Fruit fly (Drosophila melanogaster) Kc167 (cell line): ENCODE measurements around the gene CG15764.

Experiments used
- Myc ChIP-seq: fragments of >200 bp; optimal IDR thresholded peaks from 2 replicates; lab custom pipeline; 2017; ENCODE audit warnings: missing external identifiers
- Sin3A ChIP-seq: fragments of >200 bp; optimal IDR thresholded peaks from 2 replicates; lab custom pipeline; 2018; ENCODE audit warnings: missing external identifiers
- h ChIP-seq: fragments of >200 bp; optimal IDR thresholded peaks from 3 replicates; lab custom pipeline; 2018; ENCODE audit warnings: missing external identifiers
- insv ChIP-seq: fragments of >200 bp; optimal IDR thresholded peaks from 3 replicates; lab custom pipeline; 2018; ENCODE audit warnings: missing external identifiers
- psq ChIP-seq: fragments of >200 bp; optimal IDR thresholded peaks from 2 replicates; lab custom pipeline; 2017; ENCODE audit warnings: missing external identifiers
- ttk ChIP-seq: sonication (Bioruptor generic); optimal IDR thresholded peaks from 2 replicates; lab custom pipeline; 2017; ENCODE audit warnings: missing external identifiers

Gene CG15764

dm6 chrX:5894529-5895487 lies 25.9 kb downstream of the CG15764 start:
- TF ChIP-seq Sin3A (lab: Kevin White, UChicago): no peak
- TF ChIP-seq insv (lab: Kevin White, UChicago): no peak
- no peak for TF ChIP-seq psq (lab: Kevin White, UChicago)
- no peak for TF ChIP-seq h (lab: Kevin White, UChicago)
- no peak for TF ChIP-seq Myc (lab: Kevin White, UChicago)
- TF ChIP-seq ttk (lab: Kevin White, UChicago): no peak

dm6 chrX:5895821-5896550 lies 27.1 kb downstream of the CG15764 start:
- TF ChIP-seq h (lab: Kevin White, UChicago) (no peak), Sin3A (lab: Kevin White, UChicago) (no peak), ttk (lab: Kevin White, UChicago) (no peak), psq (lab: Kevin White, UChicago) (no peak)

- TF ChIP-seq h (lab: Kevin White, UChicago) (no peak), Sin3A (lab: Kevin White, UChicago) (no peak), Myc (lab: Kevin White, UChicago) (no peak), ttk (lab: Kevin White, UChicago) (no peak), psq (lab: Kevin White, UChicago) (no peak), insv (lab: Kevin White, UChicago) (no peak)
These were observed 28.2 kb downstream of the CG15764 start for dm6 chrX:5896809-5897700.

dm6 chrX:5899241-5900145 lies 30.6 kb downstream of the CG15764 start:
- TF ChIP-seq insv (lab: Kevin White, UChicago) (no peak), h (lab: Kevin White, UChicago) (no peak), Sin3A (lab: Kevin White, UChicago) (no peak), psq (lab: Kevin White, UChicago) (no peak), Myc (lab: Kevin White, UChicago) (no peak), ttk (lab: Kevin White, UChicago) (no peak)

- no peak for TF ChIP-seq h (lab: Kevin White, UChicago)
- TF ChIP-seq Sin3A (lab: Kevin White, UChicago): no peak
- no peak for TF ChIP-seq ttk (lab: Kevin White, UChicago)
- TF ChIP-seq Myc (lab: Kevin White, UChicago): no peak
- TF ChIP-seq insv (lab: Kevin White, UChicago): no peak
- no peak for TF ChIP-seq psq (lab: Kevin White, UChicago)
These were observed 31.5 kb downstream of the CG15764 start, which contains the start of gene Act5C for dm6 chrX:5900146-5901093. Act5C (plus strand) TSS chrX:5900861.

dm6 chrX:5901628-5902213 lies 32.8 kb downstream of the CG15764 start:
- TF ChIP-seq Sin3A (lab: Kevin White, UChicago) (no peak), insv (lab: Kevin White, UChicago) (no peak), ttk (lab: Kevin White, UChicago) (no peak), psq (lab: Kevin White, UChicago) (no peak)

dm6 chrX:5902701-5903100 lies 33.8 kb downstream of the CG15764 start:
- TF ChIP-seq h (lab: Kevin White, UChicago) (no peak), insv (lab: Kevin White, UChicago) (no peak), psq (lab: Kevin White, UChicago) (no peak), Myc (lab: Kevin White, UChicago) (no peak), Sin3A (lab: Kevin White, UChicago) (no peak), ttk (lab: Kevin White, UChicago) (peak; percentile 94)

dm6 chrX:5904377-5905085 lies 35.6 kb downstream of the CG15764 start:
- no peak for TF ChIP-seq Sin3A (lab: Kevin White, UChicago)
- TF ChIP-seq insv (lab: Kevin White, UChicago): no peak
